Fruit fly (Drosophila melanogaster): ENCODE data around the gene CG10254.
A peak's percentile ranks its signal among the peaks of the same experiment; 100 is the strongest.

The CG10254 gene

DNA sequence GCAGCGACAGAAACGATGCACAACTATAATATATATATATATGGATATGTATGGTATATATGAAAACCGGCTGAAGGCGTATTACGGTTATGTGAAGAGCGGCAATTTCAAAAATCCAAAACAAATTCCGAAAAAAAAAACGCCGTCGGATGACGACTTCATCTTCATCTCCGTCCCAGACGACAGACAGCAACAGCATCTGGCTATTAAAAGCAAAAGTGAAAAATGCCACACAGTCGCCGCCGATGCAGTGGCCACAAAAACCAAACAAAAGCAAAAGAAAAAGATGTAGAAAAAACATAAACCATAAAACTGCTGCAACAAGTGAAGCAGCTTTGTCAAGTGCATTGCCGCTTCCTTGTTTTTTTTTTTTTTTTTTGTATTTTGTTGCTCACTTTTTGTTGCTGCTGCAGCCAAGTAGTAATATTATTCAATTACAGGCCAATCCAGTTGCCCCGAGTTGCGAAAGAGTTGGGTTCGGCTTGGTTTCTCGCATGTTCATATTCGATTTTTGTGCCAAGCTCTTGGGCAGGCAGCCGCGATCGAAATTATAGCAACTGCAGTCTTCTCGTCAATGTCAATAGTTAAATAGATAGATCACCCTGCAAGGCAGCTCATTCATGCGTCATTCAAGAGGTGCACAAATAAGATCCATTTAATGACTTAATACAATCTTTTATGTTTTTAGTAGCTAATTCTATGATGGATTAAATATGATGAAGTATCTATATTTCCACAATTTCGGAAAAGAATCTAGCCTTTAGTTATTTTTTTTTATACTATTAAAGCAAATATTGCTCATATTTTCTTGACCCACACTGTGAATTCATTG is 40.0 kb upstream of the CG10254 start:
- TF ChIP-seq acj6 (GFP tag; optimal IDR thresholded peaks at IDR 0.05) (no peak), CG6276 (GFP tag; optimal IDR thresholded peaks at IDR 0.05) (peak; percentile 71), CG6854 (GFP tag; optimal IDR thresholded peaks at IDR 0.05) (no peak), achi (GFP tag; optimal IDR thresholded peaks at IDR 0.05) (peak; percentile 40), Gug (GFP tag; IDR thresholded peaks at IDR 0.05) (no peak), fd59A (GFP tag; optimal IDR thresholded peaks at IDR 0.05) (no peak), dac (GFP tag; optimal IDR thresholded peaks at IDR 0.05) (peak; percentile 21), CG7368 (GFP tag; optimal IDR thresholded peaks at IDR 0.05) (no peak), CG11762 (GFP tag; optimal IDR thresholded peaks at IDR 0.05; ENCODE audit: insufficient read depth) (no peak), eg (GFP tag; IDR thresholded peaks at IDR 0.05) (peak; percentile 65), Hr39 (GFP tag; optimal IDR thresholded peaks at IDR 0.05) (no peak), Sox15 (GFP tag; optimal IDR thresholded peaks at IDR 0.05) (no peak), OdsH (GFP tag; optimal IDR thresholded peaks at IDR 0.05) (peak; percentile 26), Ets96B (tag; optimal IDR thresholded peaks at IDR 0.05) (no peak), Eip75B (GFP tag; optimal IDR thresholded peaks at IDR 0.05) (peak; percentile 37), CG16779 (tag; optimal IDR thresholded peaks at IDR 0.05) (peak; percentile 52), dsx (GFP tag; optimal IDR thresholded peaks at IDR 0.05; ENCODE audit: poor library complexity, severe bottlenecking) (peak; percentile 32), esn (GFP tag; optimal IDR thresholded peaks at IDR 0.05) (no peak), Sox102F (GFP tag; optimal IDR thresholded peaks at IDR 0.05) (no peak), Hr38 (GFP tag; optimal IDR thresholded peaks at IDR 0.05) (no peak), pdm3 (GFP tag; optimal IDR thresholded peaks at IDR 0.05) (peak; percentile 23), CG3919 (GFP tag; optimal IDR thresholded peaks at IDR 0.05) (no peak), cyc (GFP tag; optimal IDR thresholded peaks at IDR 0.05) (no peak), CG11294 (GFP tag; IDR thresholded peaks at IDR 0.05) (no peak), Met (GFP tag; optimal IDR thresholded peaks at IDR 0.05) (no peak), Hr4 (GFP tag; optimal IDR thresholded peaks at IDR 0.05) (peak; percentile 69), Smox (GFP tag; optimal IDR thresholded peaks at IDR 0.05) (no peak), CG11902 (GFP tag; optimal IDR thresholded peaks at IDR 0.05) (no peak), net (GFP tag; optimal IDR thresholded peaks at IDR 0.05) (peak; percentile 38), fkh (GFP tag; optimal IDR thresholded peaks at IDR 0.05) (no peak), CG9139 (GFP tag; optimal IDR thresholded peaks at IDR 0.05) (peak; percentile 28), Blimp-1 (GFP tag; optimal IDR thresholded peaks at IDR 0.05) (no peak), CG6808 (GFP tag; optimal IDR thresholded peaks at IDR 0.05) (peak; percentile 14), Eip93F (GFP tag; optimal IDR thresholded peaks at IDR 0.05) (no peak), CG6792 (GFP tag; optimal IDR thresholded peaks at IDR 0.05) (peak; percentile 40), svp (GFP tag) (no peak), topi (GFP tag; optimal IDR thresholded peaks at IDR 0.05) (no peak), CG3032 (tag; optimal IDR thresholded peaks at IDR 0.05) (no peak), CG10631 (GFP tag; optimal IDR thresholded peaks at IDR 0.05) (no peak), CG32006 (GFP tag; optimal IDR thresholded peaks at IDR 0.05) (peak; percentile 76), Sox14 (GFP tag; optimal IDR thresholded peaks at IDR 0.05) (no peak), salr (GFP tag; optimal IDR thresholded peaks at IDR 0.05) (peak in 1 of 2 experiments; percentile 38), CG6163 (GFP tag; IDR thresholded peaks at IDR 0.05) (0 out of 3 replicates have a peak, but pooled peaks have one; percentile 36), CG1621 (tag; optimal IDR thresholded peaks at IDR 0.05) (no peak), CG15336 (GFP tag; IDR thresholded peaks at IDR 0.05) (peak; percentile 62), vri (GFP tag; optimal IDR thresholded peaks at IDR 0.05) (no peak), ss (GFP tag; optimal IDR thresholded peaks at IDR 0.05) (peak; percentile 15 to 44), CG8319 (GFP tag; optimal IDR thresholded peaks at IDR 0.05) (no peak), spab (GFP tag; optimal IDR thresholded peaks at IDR 0.05) (peak; percentile 26), Lpt (GFP tag; optimal IDR thresholded peaks at IDR 0.05) (peak; percentile 19)

Measured in whole organism, prepupa.